Worm (Caenorhabditis elegans) whole organism, L3 larva: ENCODE results near the gene C13C4.6.

Experiments
- daf-12 ChIP-seq: fragments of 150-350 bp; optimal IDR thresholded peaks from 2 replicates; lab custom pipeline; 2014; ENCODE audit warnings: missing biosample characterization, missing genetic modification reagents, missing genetic modification characterization
- nhr-12 ChIP-seq: fragments of 150-350 bp; optimal IDR thresholded peaks from 2 replicates; lab custom pipeline; 2014; ENCODE audit warnings: missing biosample characterization, missing genetic modification characterization
- nhr-25 ChIP-seq: sonication (generic microtip); optimal IDR thresholded peaks from 2 replicates; lab custom pipeline; 2017; ENCODE audit warnings: missing biosample characterization, missing genetic modification characterization
- nhr-76 ChIP-seq: fragments of 150-350 bp; sonication (generic microtip); optimal IDR thresholded peaks from 5 replicates; lab custom pipeline; 2014; ENCODE audit warnings: missing biosample characterization, missing genetic modification characterization
- sea-2 ChIP-seq: fragments of 150-350 bp; sonication (generic microtip); optimal IDR thresholded peaks from 4 replicates; lab custom pipeline; 2014; ENCODE audit warnings: missing biosample characterization, missing genetic modification reagents, missing genetic modification characterization

- no peak for TF ChIP-seq nhr-25 (tag; lab: Kevin White, UChicago)
- no peak for TF ChIP-seq daf-12 (tag; lab: Kevin White, UChicago)
- TF ChIP-seq sea-2 (GFP tag; lab: Kevin White, UChicago) = no peak
- TF ChIP-seq nhr-76 = no peak
- no peak for TF ChIP-seq nhr-12 (tag; lab: Kevin White, UChicago)
These were observed 17.5 kb upstream of the C13C4.6 start, which contains the start of gene nhr-153 for ce11 chrV:12103920-12104319.
